Worm (Caenorhabditis elegans) whole organism, midembryonic: ENCODE data around the gene ari-1.4.

ENCODE experiments used
- cog-1 ChIP-seq: sonication (generic microtip); optimal IDR thresholded peaks from 2 replicates; lab custom pipeline; 2016; ENCODE audit warnings: missing genetic modification characterization, missing compliant biosample characterization
- flt-1 ChIP-seq: fragments of 200-800 bp; sonication (Bioruptor generic); IDR thresholded peaks from 2 replicates; pipeline ENCODE4 v1.3.6; 2022; ENCODE audit warnings: missing genetic modification characterization, missing compliant biosample characterization
- klf-2 ChIP-seq: fragments of 200-800 bp; sonication (Bioruptor generic); conservative IDR thresholded peaks from 2 replicates; pipeline ENCODE4 v1.3.6; 2022; ENCODE audit warnings: missing genetic modification reagents, missing genetic modification characterization, missing compliant biosample characterization
- med-1 ChIP-seq: sonication (generic microtip); optimal IDR thresholded peaks from 2 replicates; lab custom pipeline; 2017; ENCODE audit warnings: missing genetic modification characterization, mild to moderate bottlenecking, missing compliant biosample characterization, antibody characterized with exemption, missing genetic modification reagents; ENCODE audit not compliant: insufficient read depth
- tab-1 ChIP-seq: fragments of 200-800 bp; sonication (Bioruptor generic); IDR thresholded peaks from 2 replicates; pipeline ENCODE4 v1.3.6; 2022; ENCODE audit warnings: missing genetic modification characterization, missing compliant biosample characterization
- ztf-29 ChIP-seq: fragments of 200-800 bp; sonication (Bioruptor generic); IDR thresholded peaks from 2 replicates; pipeline ENCODE4 v1.3.6; 2022; ENCODE audit warnings: missing genetic modification reagents, missing genetic modification characterization, missing compliant biosample characterization

ce11 chrIV:15571652-15572051, 43.3 kb upstream of the ari-1.4 start:
- TF ChIP-seq med-1 (GFP tag; lab: Kevin White, UChicago) (no peak), tab-1 (GFP tag; lab: Robert Waterston, UW) (no peak), flt-1 (no peak), klf-2 (GFP tag; lab: Robert Waterston, UW) (no peak), cog-1 (tag; lab: Kevin White, UChicago) (no peak), ztf-29 (GFP tag; lab: Robert Waterston, UW) (no peak)
